Fruit fly (Drosophila melanogaster) whole organism, wandering third instar larva: ENCODE measurements around the gene DENR.

Source experiments
- Abd-B ChIP-seq: fragments of >200 bp; optimal IDR thresholded peaks from 2 replicates; lab custom pipeline; 2017; ENCODE audit warnings: missing biosample characterization, missing genetic modification characterization
- CG32264 ChIP-seq: fragments of 200-800 bp; sonication (Bioruptor generic); optimal IDR thresholded peaks from 2 replicates; lab custom pipeline; 2016; ENCODE audit warnings: missing biosample characterization, missing genetic modification characterization
- CG9705 ChIP-seq: fragments of 200-800 bp; sonication (Bioruptor generic); optimal IDR thresholded peaks from 2 replicates; lab custom pipeline; 2018; ENCODE audit warnings: missing biosample characterization, mild to moderate bottlenecking, missing genetic modification characterization
- CrebA ChIP-seq: fragments of 200-800 bp; sonication (Bioruptor generic); optimal IDR thresholded peaks from 2 replicates; lab custom pipeline; 2016; ENCODE audit warnings: missing biosample characterization, mild to moderate bottlenecking, missing genetic modification characterization, borderline replicate concordance
- Dfd ChIP-seq: fragments of >200 bp; optimal IDR thresholded peaks from 2 replicates; lab custom pipeline; 2017; ENCODE audit warnings: missing biosample characterization, missing genetic modification characterization
- Dif ChIP-seq: fragments of 200-275, 200-300 bp; sonication (Bioruptor generic); optimal IDR thresholded peaks from 2 replicates; lab custom pipeline; 2018; ENCODE audit warnings: missing biosample characterization, missing genetic modification characterization; ENCODE audit not compliant: partially characterized antibody
- GATAd ChIP-seq: sonication (Bioruptor generic); optimal IDR thresholded peaks from 2 replicates; lab custom pipeline; 2016; ENCODE audit warnings: missing biosample characterization, missing genetic modification characterization
- HLH106 ChIP-seq: fragments of 200-800 bp; optimal IDR thresholded peaks from 3 replicates; lab custom pipeline; 2019; ENCODE audit warnings: missing biosample characterization, mild to moderate bottlenecking, missing genetic modification characterization, moderate library complexity
- Hnf4 ChIP-seq: fragments of 200-800 bp; sonication (Bioruptor generic); optimal IDR thresholded peaks from 2 replicates; lab custom pipeline; 2016; ENCODE audit warnings: missing biosample characterization, mild to moderate bottlenecking, missing genetic modification characterization
- Hr78 ChIP-seq: fragments of >200 bp; optimal IDR thresholded peaks from 2 replicates; lab custom pipeline; 2017; ENCODE audit warnings: missing biosample characterization, missing genetic modification characterization
- Hr83 ChIP-seq: fragments of 200-300 bp; sonication (Bioruptor generic); optimal IDR thresholded peaks from 2 replicates; lab custom pipeline; 2016; ENCODE audit warnings: missing biosample characterization, mild to moderate bottlenecking, missing genetic modification characterization, moderate library complexity; ENCODE audit not compliant: poor library complexity, severe bottlenecking
- Jra ChIP-seq: sonication (Bioruptor generic); optimal IDR thresholded peaks from 2 replicates; lab custom pipeline; 2016; ENCODE audit warnings: missing biosample characterization, missing genetic modification characterization
- Mio ChIP-seq: sonication (Bioruptor generic); optimal IDR thresholded peaks from 2 replicates; lab custom pipeline; 2016; ENCODE audit warnings: missing biosample characterization, missing genetic modification characterization
- Myc ChIP-seq: fragments of >200 bp; optimal IDR thresholded peaks from 2 replicates; lab custom pipeline; 2017
- N ChIP-seq: fragments of >200 bp; optimal IDR thresholded peaks from 2 replicates; lab custom pipeline; 2018; ENCODE audit warnings: missing biosample characterization, missing external identifiers, missing genetic modification characterization
- OdsH ChIP-seq: fragments of 200-800 bp; sonication (Bioruptor generic); optimal IDR thresholded peaks from 2 replicates; lab custom pipeline; 2016; ENCODE audit warnings: missing biosample characterization, mild to moderate bottlenecking, missing genetic modification characterization
- Rel ChIP-seq, 2 experiments: fragments of 200-800 bp; sonication (Bioruptor generic) in 1 of 2; optimal IDR thresholded peaks; 2 replicates in 1 of 2; 3 replicates in 1 of 2; lab custom pipeline; 2016 to 2019; ENCODE audit warnings: mild to moderate bottlenecking in 2 of 2, missing biosample characterization in 2 of 2, missing genetic modification characterization in 2 of 2, moderate library complexity in 1 of 2
- Sp1 ChIP-seq: fragments of 200-800 bp; sonication (Bioruptor generic); optimal IDR thresholded peaks from 3 replicates; lab custom pipeline; 2019; ENCODE audit warnings: missing biosample characterization, mild to moderate bottlenecking, missing genetic modification characterization, moderate library complexity
- Vsx2 ChIP-seq: fragments of 200-300, 225-300 bp; sonication (Bioruptor generic); optimal IDR thresholded peaks from 2 replicates; lab custom pipeline; 2018; ENCODE audit warnings: missing biosample characterization, missing genetic modification characterization; ENCODE audit not compliant: partially characterized antibody
- br ChIP-seq: fragments of 200-800 bp; sonication (Bioruptor generic); optimal IDR thresholded peaks from 2 replicates; lab custom pipeline; 2016; ENCODE audit warnings: missing biosample characterization, missing genetic modification characterization
- brk ChIP-seq: fragments of 200-800 bp; sonication (Bioruptor generic); optimal IDR thresholded peaks from 2 replicates; lab custom pipeline; 2016; ENCODE audit warnings: missing biosample characterization, mild to moderate bottlenecking, missing genetic modification characterization
- dl ChIP-seq, 2 experiments: fragments of 175-275, 200-275 bp in 1 of 2; fragments of 200-275 bp in 1 of 2; sonication (Bioruptor generic); optimal IDR thresholded peaks; lab custom pipeline; 2018; ENCODE audit warnings: mild to moderate bottlenecking in 2 of 2, missing biosample characterization in 2 of 2, missing genetic modification characterization in 2 of 2, moderate library complexity in 2 of 2; ENCODE audit not compliant: partially characterized antibody in 2 of 2, insufficient read depth in 1 of 2
- dsf ChIP-seq: sonication (Bioruptor generic); optimal IDR thresholded peaks from 2 replicates; lab custom pipeline; 2016; ENCODE audit warnings: missing biosample characterization, missing genetic modification characterization, borderline replicate concordance
- ey ChIP-seq: fragments of 200-800 bp; sonication (Bioruptor generic); optimal IDR thresholded peaks from 2 replicates; lab custom pipeline; 2016; ENCODE audit warnings: missing biosample characterization, missing genetic modification characterization
- foxo ChIP-seq, 2 experiments: fragments of 200-800 bp; sonication (Bioruptor generic); optimal IDR thresholded peaks; 2 replicates in 1 of 2; 3 replicates in 1 of 2; lab custom pipeline; 2016 to 2017; ENCODE audit warnings: missing biosample characterization in 2 of 2, missing genetic modification characterization in 2 of 2
- fru ChIP-seq: fragments of 200-800 bp; sonication (Bioruptor generic); optimal IDR thresholded peaks from 3 replicates; lab custom pipeline; 2016; ENCODE audit warnings: missing biosample characterization, mild to moderate bottlenecking, missing genetic modification characterization
- h ChIP-seq: fragments of 200-800 bp; sonication (Bioruptor generic); optimal IDR thresholded peaks from 3 replicates; lab custom pipeline; 2016; ENCODE audit warnings: missing biosample characterization, mild to moderate bottlenecking, missing genetic modification characterization
- rgr ChIP-seq: fragments of 200-800 bp; sonication (Bioruptor generic); optimal IDR thresholded peaks from 3 replicates; lab custom pipeline; 2016; ENCODE audit warnings: missing biosample characterization, mild to moderate bottlenecking, missing genetic modification characterization
- sage ChIP-seq: fragments of 200-800 bp; sonication (Bioruptor generic); optimal IDR thresholded peaks from 2 replicates; lab custom pipeline; 2016; ENCODE audit warnings: missing biosample characterization, mild to moderate bottlenecking, missing genetic modification characterization
- sv ChIP-seq: fragments of 200-800 bp; sonication (Bioruptor generic); optimal IDR thresholded peaks from 3 replicates; lab custom pipeline; 2016; ENCODE audit warnings: missing biosample characterization, missing genetic modification characterization
- usp ChIP-seq: fragments of >200 bp; optimal IDR thresholded peaks from 2 replicates; lab custom pipeline; 2017; ENCODE audit warnings: missing biosample characterization, missing genetic modification characterization
- woc ChIP-seq: sonication (Bioruptor generic); optimal IDR thresholded peaks from 2 replicates; lab custom pipeline; 2016; ENCODE audit warnings: missing biosample characterization, mild to moderate bottlenecking, missing genetic modification characterization

The DENR gene

DNA sequence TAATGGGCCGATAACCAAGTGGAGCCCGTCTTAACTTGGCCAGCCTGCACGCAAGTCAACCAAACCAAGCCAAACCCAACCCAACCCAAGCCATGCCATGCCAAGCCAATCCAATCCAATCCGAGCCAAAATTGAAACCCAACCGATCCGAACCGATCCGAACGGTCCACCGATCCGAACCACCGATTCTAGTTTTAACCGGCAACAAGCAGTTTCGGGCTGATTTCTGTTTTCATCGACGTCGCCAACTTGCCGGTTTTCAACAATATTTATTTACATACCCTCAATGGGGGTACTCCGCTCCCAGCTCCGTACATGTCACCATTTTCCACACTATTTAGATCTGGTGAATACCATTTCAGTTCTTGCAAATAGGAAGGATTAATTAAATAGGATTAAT is 20.6 kb upstream of the DENR start:
- TF ChIP-seq Mio (no peak), Rel (GFP tag; optimal IDR thresholded peaks at IDR 0.05; lab: Kevin White, UChicago) (no peak), Rel (tag; optimal IDR thresholded peaks at IDR 0.05; lab: Kevin White, UChicago) (no peak), Dif (GFP tag; lab: Kevin White, UChicago) (no peak), dsf (GFP tag; lab: Kevin White, UChicago) (no peak), foxo (GFP tag; optimal IDR thresholded peaks at IDR 0.05; lab: Kevin White, UChicago) (no peak), CG32264 (GFP tag; lab: Kevin White, UChicago) (no peak), ey (GFP tag; lab: Kevin White, UChicago) (no peak), woc (GFP tag; lab: Kevin White, UChicago) (no peak), HLH106 (tag; lab: Kevin White, UChicago) (no peak), br (GFP tag; lab: Kevin White, UChicago) (no peak), Vsx2 (GFP tag; lab: Kevin White, UChicago) (no peak), sv (GFP tag; lab: Kevin White, UChicago) (no peak)

DNA sequence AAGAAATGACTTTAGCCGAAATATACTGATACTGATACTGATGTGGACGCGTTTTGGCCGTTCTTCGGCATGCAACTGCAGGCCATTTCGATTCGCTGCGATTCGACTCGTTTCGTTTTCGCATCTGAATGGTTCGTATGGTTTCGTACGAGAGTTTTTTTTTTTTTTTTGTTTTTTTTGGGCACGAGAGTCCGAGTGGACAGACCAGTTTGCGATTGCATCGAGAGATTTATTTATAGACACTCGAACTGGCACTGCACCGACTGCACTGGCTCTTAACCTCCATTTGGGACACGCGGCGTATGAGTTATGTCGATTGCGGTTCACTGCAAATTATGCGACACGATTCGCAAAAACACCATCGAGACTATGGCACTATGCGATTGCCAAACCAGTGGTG is 19.7 kb upstream of the DENR start:
- TF ChIP-seq Sp1 (GFP tag; lab: Kevin White, UChicago) (no peak), foxo (GFP tag; optimal IDR thresholded peaks at IDR 0.05; lab: Kevin White, UChicago) (no peak), Dif (GFP tag; lab: Kevin White, UChicago) (no peak), Hr83 (GFP tag; lab: Kevin White, UChicago) (no peak)

DNA sequence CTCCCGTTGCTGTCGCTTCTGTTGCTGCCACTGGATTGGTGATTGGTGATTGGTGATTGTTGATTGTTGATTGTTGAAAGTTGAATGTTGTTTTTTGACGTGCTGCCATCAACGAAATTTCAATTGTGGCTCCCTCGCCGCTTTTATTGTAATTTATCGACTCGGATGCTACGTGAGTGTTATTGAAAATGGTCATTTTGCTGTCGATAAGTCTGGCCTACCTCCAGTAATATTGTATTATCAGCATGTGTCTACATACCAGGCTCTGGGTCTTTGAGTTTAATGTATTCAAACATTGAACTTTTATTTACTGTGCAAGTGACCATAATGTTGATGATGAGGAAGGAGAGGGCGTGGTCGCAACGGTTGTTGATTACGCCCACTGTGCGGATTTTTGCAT is 16.1 kb upstream of the DENR start:
- TF ChIP-seq Hr78 (GFP tag; lab: Kevin White, UChicago) (no peak), fru (no peak), brk (no peak), N (GFP tag; lab: Kevin White, UChicago) (no peak), foxo (GFP tag; optimal IDR thresholded peaks at IDR 0.05; lab: Kevin White, UChicago) (no peak), CrebA (GFP tag; lab: Kevin White, UChicago) (no peak), usp (GFP tag; lab: Kevin White, UChicago) (no peak), woc (GFP tag; lab: Kevin White, UChicago) (no peak), Rel (GFP tag; optimal IDR thresholded peaks at IDR 0.05; lab: Kevin White, UChicago) (no peak), Rel (tag; optimal IDR thresholded peaks at IDR 0.05; lab: Kevin White, UChicago) (no peak), sage (GFP tag; lab: Kevin White, UChicago) (no peak)

- TF ChIP-seq Dfd (GFP tag; lab: Kevin White, UChicago) (peak; percentile 34), foxo (GFP tag; optimal IDR thresholded peaks at IDR 0.05; lab: Kevin White, UChicago) (no peak), Mio (no peak), N (GFP tag; lab: Kevin White, UChicago) (no peak), CG9705 (no peak), Hr83 (GFP tag; lab: Kevin White, UChicago) (no peak), Rel (GFP tag; optimal IDR thresholded peaks at IDR 0.05; lab: Kevin White, UChicago) (no peak), Rel (tag; optimal IDR thresholded peaks at IDR 0.05; lab: Kevin White, UChicago) (peak; percentile 5), Hr78 (GFP tag; lab: Kevin White, UChicago) (no peak)
Measured at dm6 chrX:16900283-16900682, 13.9 kb upstream of the DENR start.

dm6 chrX:16897087-16897486 is 10.7 kb upstream of the DENR start, which contains the start of gene CG33252:
Gene CG33252 (minus strand): TSS chrX:16897187.
- no peak for TF ChIP-seq sv (GFP tag; lab: Kevin White, UChicago)
- TF ChIP-seq Abd-B (GFP tag; lab: Kevin White, UChicago), result no peak
- no peak for TF ChIP-seq dl (GFP tag; optimal IDR thresholded peaks at IDR 0.05; lab: Kevin White, UChicago; ENCODE audit: insufficient read depth in 1 of 2, partially characterized antibody in 2 of 2)
- no peak for TF ChIP-seq CG9705
- TF ChIP-seq dsf (GFP tag; lab: Kevin White, UChicago), result no peak
- no peak for TF ChIP-seq Jra (GFP tag; lab: Kevin White, UChicago)
- no peak for TF ChIP-seq CrebA (GFP tag; lab: Kevin White, UChicago)
- TF ChIP-seq Mio, result no peak
- TF ChIP-seq GATAd (GFP tag; lab: Kevin White, UChicago), result no peak
- TF ChIP-seq Hr78 (GFP tag; lab: Kevin White, UChicago), result no peak
- TF ChIP-seq Vsx2 (GFP tag; lab: Kevin White, UChicago), result no peak
- TF ChIP-seq h (GFP tag; lab: Kevin White, UChicago), result no peak
- TF ChIP-seq OdsH (GFP tag; lab: Kevin White, UChicago), result no peak
- no peak for TF ChIP-seq ey (GFP tag; lab: Kevin White, UChicago)
- TF ChIP-seq Hnf4 (GFP tag; lab: Kevin White, UChicago), result no peak
- no peak for TF ChIP-seq Rel (GFP tag; optimal IDR thresholded peaks at IDR 0.05; lab: Kevin White, UChicago)
- no peak for TF ChIP-seq Rel (tag; optimal IDR thresholded peaks at IDR 0.05; lab: Kevin White, UChicago)
- no peak for TF ChIP-seq CG32264 (GFP tag; lab: Kevin White, UChicago)
- no peak for TF ChIP-seq rgr (GFP tag; lab: Kevin White, UChicago)
- no peak for TF ChIP-seq HLH106 (tag; lab: Kevin White, UChicago)
- TF ChIP-seq Myc (lab: Kevin White, UChicago), result no peak
- TF ChIP-seq, all 38 proteins: peak for 0
